Worm (Caenorhabditis elegans) whole organism, L2 larva: Measurements from ENCODE around the gene F10A3.17.

Experiments
- C34F6.9 ChIP-seq: fragments of 150-350 bp; optimal IDR thresholded peaks from 2 replicates; lab custom pipeline; 2014; ENCODE audit warnings: missing biosample characterization, missing genetic modification characterization
- F13H6.1 ChIP-seq: sonication (generic microtip); optimal IDR thresholded peaks from 2 replicates; lab custom pipeline; 2016; ENCODE audit warnings: missing genetic modification characterization, missing compliant biosample characterization
- R02D3.7 ChIP-seq: fragments of 150-350 bp; optimal IDR thresholded peaks from 2 replicates; lab custom pipeline; 2014; ENCODE audit warnings: missing biosample characterization, missing genetic modification characterization
- aly-2 ChIP-seq: fragments of 150-350 bp; optimal IDR thresholded peaks from 2 replicates; lab custom pipeline; 2014; ENCODE audit warnings: missing biosample characterization, missing genetic modification characterization
- ama-1 ChIP-seq: fragments of 150-350 bp; optimal IDR thresholded peaks from 2 replicates; lab custom pipeline; 2018; ENCODE audit warnings: inconsistent platforms
- elt-3 ChIP-seq: sonication (generic microtip); optimal IDR thresholded peaks from 2 replicates; lab custom pipeline; 2017; ENCODE audit warnings: missing biosample characterization, missing genetic modification characterization
- nhr-23 ChIP-seq: fragments of 150-350 bp; optimal IDR thresholded peaks from 2 replicates; lab custom pipeline; 2014; ENCODE audit warnings: missing biosample characterization, missing genetic modification reagents, missing genetic modification characterization
- skn-1 ChIP-seq: sonication (generic microtip); optimal IDR thresholded peaks from 2 replicates; lab custom pipeline; 2017; ENCODE audit warnings: missing biosample characterization, missing genetic modification characterization
- snpc-4 ChIP-seq: fragments of 150-350 bp; optimal IDR thresholded peaks from 2 replicates; lab custom pipeline; 2014; ENCODE audit warnings: missing biosample characterization, missing genetic modification characterization
- unc-39 ChIP-seq: fragments of 150-350 bp; optimal IDR thresholded peaks from 2 replicates; lab custom pipeline; 2014; ENCODE audit warnings: missing biosample characterization, missing genetic modification characterization
- unc-62 ChIP-seq: fragments of 150-350 bp; optimal IDR thresholded peaks from 2 replicates; lab custom pipeline; 2014; ENCODE audit warnings: missing biosample characterization, missing genetic modification reagents, missing genetic modification characterization
- zag-1 ChIP-seq: fragments of 150-350 bp; optimal IDR thresholded peaks from 2 replicates; lab custom pipeline; 2014; ENCODE audit warnings: missing biosample characterization, missing genetic modification characterization
- ztf-4 ChIP-seq: fragments of 150-350 bp; optimal IDR thresholded peaks from 2 replicates; lab custom pipeline; 2014; ENCODE audit warnings: missing biosample characterization, missing genetic modification characterization

- TF ChIP-seq unc-39 (no peak), aly-2 (tag; lab: Kevin White, UChicago) (no peak), elt-3 (tag; lab: Kevin White, UChicago) (no peak), unc-62 (no peak), ama-1 (lab: Kevin White, UChicago) (no peak), R02D3.7 (tag; lab: Kevin White, UChicago) (no peak), zag-1 (tag; lab: Kevin White, UChicago) (no peak), C34F6.9 (tag; lab: Kevin White, UChicago) (no peak), F13H6.1 (no peak), ztf-4 (tag; lab: Kevin White, UChicago) (no peak), nhr-23 (tag; lab: Kevin White, UChicago) (no peak), snpc-4 (no peak), skn-1 (tag; lab: Kevin White, UChicago) (no peak)
These were observed 22.6 kb upstream of the F10A3.17 start, which contains the start of gene srz-13 for ce11 chrV:16182110-16182509.
